Worm (Caenorhabditis elegans): Measurements from ENCODE around the gene syx-18.

syx-18 gene

ce11 chrV:6685499-6685898 lies 30.2 kb upstream of the syx-18 start:
- TF ChIP-seq nhr-25 (tag; optimal IDR thresholded peaks at IDR 0.05; ENCODE audit: borderline replicate concordance, insufficient read depth) (no peak), T20F7.1 (GFP tag; optimal IDR thresholded peaks at IDR 0.05) (no peak), unc-62 (GFP tag; optimal IDR thresholded peaks at IDR 0.05 in 1 of 2) (peak in 1 of 2 experiments; percentile 42), unc-62 (tag; optimal IDR thresholded peaks at IDR 0.05) (no peak)

DNA sequence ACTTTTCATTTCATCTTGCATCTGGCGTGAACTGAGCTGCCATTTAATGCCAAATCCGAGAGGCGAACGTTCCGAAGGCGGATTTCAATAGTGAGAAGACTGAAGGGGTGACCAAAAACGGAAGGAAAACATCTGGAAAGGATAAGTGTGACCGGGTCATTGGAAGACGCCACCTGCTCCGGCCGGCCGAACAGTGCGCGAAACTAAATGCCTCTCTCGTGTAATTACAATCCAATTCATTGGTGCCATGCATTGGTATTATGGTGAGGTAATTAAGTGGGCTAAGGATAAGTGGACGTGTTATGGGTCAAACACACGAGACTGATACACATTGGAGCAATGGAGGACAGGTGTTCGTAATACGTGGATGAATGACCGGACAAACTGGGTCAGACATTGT lies 29.3 kb upstream of the syx-18 start:
- TF ChIP-seq mes-2 (tag; optimal IDR thresholded peaks at IDR 0.05; ENCODE audit: poor library complexity, severe bottlenecking): no peak
- no peak for TF ChIP-seq tag-97 (GFP tag; IDR thresholded peaks at IDR 0.05)
- peak; percentile 35 for TF ChIP-seq aha-1 (tag)

- TF ChIP-seq unc-39 (tag; optimal IDR thresholded peaks at IDR 0.05): no peak
- no peak for TF ChIP-seq zfp-2 (tag; optimal IDR thresholded peaks at IDR 0.05)
- TF ChIP-seq F44E2.7 (GFP tag; IDR thresholded peaks at IDR 0.05): no peak
- peak in 1 of 2 experiments; percentile 95 for TF ChIP-seq unc-62 (GFP tag; optimal IDR thresholded peaks at IDR 0.05 in 1 of 2)
- TF ChIP-seq unc-62 (tag; optimal IDR thresholded peaks at IDR 0.05): no peak
- TF ChIP-seq sdz-12 (GFP tag; optimal IDR thresholded peaks at IDR 0.05): no peak
Observed at ce11 chrV:6683740-6684139, 28.5 kb upstream of the syx-18 start.

ce11 chrV:6683282-6683681 lies 28.0 kb upstream of the syx-18 start:
- TF ChIP-seq Y75B8A.6 (GFP tag; IDR thresholded peaks at IDR 0.05) (no peak), aha-1 (tag) (peak; percentile 49), tra-1 (GFP tag; IDR thresholded peaks at IDR 0.05) (no peak)

DNA sequence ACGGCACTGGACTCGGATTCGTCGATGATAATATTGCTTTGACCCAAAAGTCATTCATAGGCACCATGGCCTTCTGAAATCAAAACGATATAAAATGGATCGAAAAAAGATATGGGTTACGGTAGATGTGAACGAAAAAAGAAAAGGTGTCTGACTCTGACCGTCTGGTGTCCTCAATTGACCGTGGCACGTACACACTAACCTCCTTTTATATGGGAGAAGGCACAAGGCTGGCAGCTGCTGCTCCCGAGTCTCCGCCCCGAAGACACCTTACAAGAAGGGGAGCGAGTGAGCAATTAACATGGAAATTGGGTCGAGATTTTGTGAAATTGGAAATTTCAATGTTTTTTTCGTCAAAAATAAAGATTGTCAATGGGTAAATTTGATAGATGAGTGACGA lies 26.3 kb upstream of the syx-18 start, which contains the start of gene egl-46:
Gene egl-46, minus strand, starts transcription at position 73 of the 400 bp plus-strand sequence.
- TF ChIP-seq Y75B8A.6 (GFP tag; IDR thresholded peaks at IDR 0.05): no peak
- no peak for TF ChIP-seq ama-1 (optimal IDR thresholded peaks at IDR 0.05)
- no peak for TF ChIP-seq ztf-11 (tag; optimal IDR thresholded peaks at IDR 0.05)
- no peak for TF ChIP-seq ZK337.2 (GFP tag; IDR thresholded peaks at IDR 0.05)
- TF ChIP-seq nhr-48 (tag; optimal IDR thresholded peaks at IDR 0.05): no peak
- TF ChIP-seq zag-1 (tag; optimal IDR thresholded peaks at IDR 0.05): no peak
- TF ChIP-seq D1046.2 (GFP tag; IDR thresholded peaks at IDR 0.05): no peak
- TF ChIP-seq nhr-10 (tag; optimal IDR thresholded peaks at IDR 0.05): no peak

ce11 chrV:6676158-6676849 lies 21.1 kb upstream of the syx-18 start, which contains the start of gene cest-34:
Gene cest-34 (plus strand): TSS chrV:6676799.
- no peak for TF ChIP-seq aly-2 (tag; optimal IDR thresholded peaks at IDR 0.05)
- peak; percentile 17 for TF ChIP-seq aha-1 (tag)
- TF ChIP-seq egl-43 (GFP tag; IDR thresholded peaks at IDR 0.05): no peak
- TF ChIP-seq pha-4 (GFP tag; IDR thresholded peaks at IDR 0.05): no peak
- no peak for TF ChIP-seq pha-4 (tag; optimal IDR thresholded peaks at IDR 0.05)
- no peak for TF ChIP-seq zag-1 (tag; optimal IDR thresholded peaks at IDR 0.05)
- peak; percentile 29 for TF ChIP-seq hlh-11 (tag; optimal IDR thresholded peaks at IDR 0.05)
- TF ChIP-seq fkh-10 (GFP tag; optimal IDR thresholded peaks at IDR 0.05): no peak
- TF ChIP-seq nhr-28 (tag; optimal IDR thresholded peaks at IDR 0.05): peak; percentile 76
- no peak for TF ChIP-seq nhr-42 (GFP tag; IDR thresholded peaks at IDR 0.05)
- TF ChIP-seq dmd-6 (GFP tag; IDR thresholded peaks at IDR 0.05): peak; percentile 83

ce11 chrV:6673967-6674366 lies 18.7 kb upstream of the syx-18 start, which contains the start of gene cest-31:
Gene cest-31 (plus strand): TSS chrV:6674267.
- TF ChIP-seq spr-1 (tag; optimal IDR thresholded peaks at IDR 0.05) (no peak), gei-8 (GFP tag; optimal IDR thresholded peaks at IDR 0.05) (no peak), aly-2 (tag; optimal IDR thresholded peaks at IDR 0.05) (no peak), zip-2 (tag; optimal IDR thresholded peaks at IDR 0.05) (no peak), sdz-12 (GFP tag; optimal IDR thresholded peaks at IDR 0.05) (no peak), daf-16 (GFP tag; optimal IDR thresholded peaks at IDR 0.05) (no peak), daf-16 (tag; optimal IDR thresholded peaks at IDR 0.05) (peak; percentile 24)
